Fruit fly (Drosophila melanogaster) whole organism, embryonic: Measurements from ENCODE around the gene CG10738.

Experiments
- ATbp ChIP-seq: fragments of 200-800 bp; sonication (Bioruptor generic); optimal IDR thresholded peaks from 2 replicates; lab custom pipeline; 2017; ENCODE audit warnings: missing biosample characterization, mild to moderate bottlenecking, missing genetic modification characterization, missing genetic modification reagents
- Atf6 ChIP-seq: fragments of 200-800 bp; sonication (Bioruptor generic); IDR thresholded peaks from 2 replicates; pipeline ENCODE4 v1.3.6; 2022; ENCODE audit warnings: missing biosample characterization, missing genetic modification characterization
- B-H1 ChIP-seq: fragments of 200-800 bp; sonication (Bioruptor generic); IDR thresholded peaks from 3 replicates; pipeline ENCODE4 v1.3.6; 2022; ENCODE audit warnings: missing biosample characterization, missing genetic modification characterization
- CG10209 ChIP-seq: fragments of 200-800 bp; sonication (Bioruptor generic); optimal IDR thresholded peaks from 3 replicates; lab custom pipeline; 2017; ENCODE audit warnings: missing biosample characterization, mild to moderate bottlenecking, missing genetic modification characterization, missing genetic modification reagents
- CG1024 ChIP-seq: fragments of 200-800 bp; sonication (Bioruptor generic); IDR thresholded peaks from 2 replicates; pipeline ENCODE4 v1.3.6; 2022; ENCODE audit warnings: missing biosample characterization, missing genetic modification characterization
- CG10431 ChIP-seq: fragments of 200-800 bp; sonication (Bioruptor generic); optimal IDR thresholded peaks from 3 replicates; lab custom pipeline; 2018; ENCODE audit warnings: missing biosample characterization, mild to moderate bottlenecking, missing genetic modification characterization
- CG11398 ChIP-seq: fragments of 200-800 bp; sonication (Bioruptor generic); optimal IDR thresholded peaks from 2 replicates; lab custom pipeline; 2016; ENCODE audit warnings: missing biosample characterization, missing genetic modification characterization
- CG12155 ChIP-seq: fragments of 200-800 bp; sonication (Bioruptor generic); optimal IDR thresholded peaks from 3 replicates; lab custom pipeline; 2016; ENCODE audit warnings: missing biosample characterization, missing genetic modification characterization
- CG12236 ChIP-seq: fragments of 200-800 bp; sonication (Bioruptor generic); optimal IDR thresholded peaks from 2 replicates; lab custom pipeline; 2016; ENCODE audit warnings: missing biosample characterization, missing genetic modification characterization
- CG12299 ChIP-seq: fragments of 200-800 bp; sonication (Bioruptor generic); optimal IDR thresholded peaks from 2 replicates; lab custom pipeline; 2018; ENCODE audit warnings: missing biosample characterization, mild to moderate bottlenecking, missing genetic modification characterization
- CG12744 ChIP-seq: fragments of 200-800 bp; sonication (Bioruptor generic); optimal IDR thresholded peaks from 2 replicates; lab custom pipeline; 2016; ENCODE audit warnings: missing biosample characterization, missing genetic modification characterization
- CG15601 ChIP-seq: fragments of 200-800 bp; sonication (Bioruptor generic); optimal IDR thresholded peaks from 3 replicates; lab custom pipeline; 2019; ENCODE audit warnings: missing biosample characterization, mild to moderate bottlenecking, missing genetic modification characterization, moderate library complexity
- CG15696 ChIP-seq: fragments of 200-800 bp; sonication (Bioruptor generic); optimal IDR thresholded peaks from 2 replicates; lab custom pipeline; 2019; ENCODE audit warnings: missing biosample characterization, mild to moderate bottlenecking, missing genetic modification characterization, moderate library complexity
- CG1602 ChIP-seq: fragments of 200-800 bp; sonication (Bioruptor generic); optimal IDR thresholded peaks from 3 replicates; lab custom pipeline; 2016; ENCODE audit warnings: missing biosample characterization, missing genetic modification characterization
- CG17186 ChIP-seq: fragments of 200-800 bp; sonication (Bioruptor generic); optimal IDR thresholded peaks from 3 replicates; lab custom pipeline; 2017; ENCODE audit warnings: missing biosample characterization, missing genetic modification reagents, missing genetic modification characterization
- CG2875 ChIP-seq: fragments of 200-800 bp; sonication (Bioruptor generic); optimal IDR thresholded peaks from 2 replicates; lab custom pipeline; 2017; ENCODE audit warnings: missing biosample characterization, mild to moderate bottlenecking, missing genetic modification characterization, missing genetic modification reagents
- CG31441 ChIP-seq: fragments of 200-800 bp; sonication (Bioruptor generic); IDR thresholded peaks from 2 replicates; pipeline ENCODE4 v1.3.6; 2022; ENCODE audit warnings: missing biosample characterization, missing genetic modification characterization
- CG34224 ChIP-seq: fragments of 200-800 bp; sonication (Bioruptor generic); IDR thresholded peaks from 3 replicates; pipeline ENCODE4 v1.3.6; 2022; ENCODE audit warnings: missing biosample characterization, missing genetic modification characterization; ENCODE audit not compliant: partially characterized antibody
- CG4282 ChIP-seq: fragments of 200-800 bp; sonication (Bioruptor generic); optimal IDR thresholded peaks from 2 replicates; lab custom pipeline; 2016; ENCODE audit warnings: missing biosample characterization, missing genetic modification characterization
- CG4328 ChIP-seq: fragments of 200-800 bp; sonication (Bioruptor generic); optimal IDR thresholded peaks from 3 replicates; lab custom pipeline; 2017; ENCODE audit warnings: missing biosample characterization, missing genetic modification reagents, missing genetic modification characterization
- CG7271 ChIP-seq: fragments of 200-800 bp; sonication (Bioruptor generic); optimal IDR thresholded peaks from 2 replicates; lab custom pipeline; 2018; ENCODE audit warnings: missing biosample characterization, mild to moderate bottlenecking, missing genetic modification characterization, moderate library complexity
- CG7928 ChIP-seq: fragments of 200-800 bp; sonication (Bioruptor generic); optimal IDR thresholded peaks from 2 replicates; lab custom pipeline; 2017; ENCODE audit warnings: missing biosample characterization, mild to moderate bottlenecking, missing genetic modification characterization
- D ChIP-seq, 2 experiments: fragments of 200-800 bp in 1 of 2; fragments of >200 bp in 1 of 2; sonication (Bioruptor generic) in 1 of 2; optimal IDR thresholded peaks; 2 replicates in 1 of 2; 3 replicates in 1 of 2; lab custom pipeline; 2017; ENCODE audit warnings: mild to moderate bottlenecking in 1 of 2, missing biosample characterization in 1 of 2, missing genetic modification characterization in 1 of 2, missing genetic modification reagents in 1 of 2
- Ets97D ChIP-seq: fragments of 200-800 bp; sonication (Bioruptor generic); optimal IDR thresholded peaks from 3 replicates; lab custom pipeline; 2016; ENCODE audit warnings: missing biosample characterization, missing genetic modification characterization
- Fer1 ChIP-seq: fragments of 200-800 bp; sonication (Bioruptor generic); optimal IDR thresholded peaks from 2 replicates; lab custom pipeline; 2017; ENCODE audit warnings: missing biosample characterization, mild to moderate bottlenecking, missing genetic modification characterization
- H15 ChIP-seq: fragments of 200-800 bp; sonication (Bioruptor generic); IDR thresholded peaks from 3 replicates; pipeline ENCODE4 v1.3.6; 2022; ENCODE audit warnings: missing biosample characterization, missing genetic modification characterization
- Hmr ChIP-seq: fragments of 200-800 bp; sonication (Bioruptor generic); optimal IDR thresholded peaks from 3 replicates; lab custom pipeline; 2017; ENCODE audit warnings: mild to moderate bottlenecking, missing biosample characterization, missing genetic modification reagents, missing genetic modification characterization
- MTF-1 ChIP-seq: fragments of 200-800 bp; sonication (Bioruptor generic); optimal IDR thresholded peaks from 2 replicates; lab custom pipeline; 2018; ENCODE audit warnings: missing biosample characterization, mild to moderate bottlenecking, missing genetic modification characterization, borderline replicate concordance
- Oli ChIP-seq: fragments of 200-800 bp; sonication (Bioruptor generic); optimal IDR thresholded peaks from 2 replicates; lab custom pipeline; 2018; ENCODE audit warnings: missing biosample characterization, mild to moderate bottlenecking, missing genetic modification characterization, moderate library complexity
- Opbp ChIP-seq: fragments of 200-800 bp; sonication (Bioruptor generic); IDR thresholded peaks from 3 replicates; pipeline ENCODE4 v1.3.6; 2022; ENCODE audit warnings: missing biosample characterization, missing genetic modification characterization; ENCODE audit not compliant: partially characterized antibody
- Rx ChIP-seq: fragments of 200-800 bp; sonication (Bioruptor generic); IDR thresholded peaks from 2 replicates; pipeline ENCODE4 v1.3.6; 2022; ENCODE audit warnings: missing biosample characterization, missing genetic modification characterization
- Spps ChIP-seq: fragments of 200-800 bp; sonication (Bioruptor generic); optimal IDR thresholded peaks from 2 replicates; lab custom pipeline; 2018; ENCODE audit warnings: missing biosample characterization, mild to moderate bottlenecking, missing genetic modification characterization
- TFAM ChIP-seq: fragments of 200-800 bp; sonication (Bioruptor generic); optimal IDR thresholded peaks from 2 replicates; lab custom pipeline; 2017; ENCODE audit warnings: missing biosample characterization, missing genetic modification characterization, inconsistent platforms
- abd-A ChIP-seq: fragments of 200-800 bp; sonication (Bioruptor generic); optimal IDR thresholded peaks from 3 replicates; lab custom pipeline; 2019; ENCODE audit warnings: missing biosample characterization, mild to moderate bottlenecking, missing genetic modification characterization, moderate library complexity
- bcd ChIP-seq: fragments of 200-800 bp; sonication (Bioruptor generic); optimal IDR thresholded peaks from 2 replicates; lab custom pipeline; 2017; ENCODE audit warnings: missing biosample characterization, mild to moderate bottlenecking, missing genetic modification characterization
- chinmo ChIP-seq: fragments of 200-800 bp; sonication (Bioruptor generic); IDR thresholded peaks from 4 replicates; pipeline ENCODE4 v1.3.6; 2022; ENCODE audit warnings: missing biosample characterization, missing genetic modification characterization; ENCODE audit not compliant: partially characterized antibody
- ci ChIP-seq: fragments of 200-800 bp; sonication (Bioruptor generic); IDR thresholded peaks from 3 replicates; pipeline ENCODE4 v1.3.6; 2022; ENCODE audit warnings: missing biosample characterization, missing genetic modification characterization
- da ChIP-seq: fragments of 200-800 bp; sonication (Bioruptor generic); optimal IDR thresholded peaks from 2 replicates; lab custom pipeline; 2016; ENCODE audit warnings: missing biosample characterization, missing genetic modification characterization
- fd3F ChIP-seq: fragments of 200-800 bp; sonication (Bioruptor generic); optimal IDR thresholded peaks from 2 replicates; lab custom pipeline; 2018; ENCODE audit warnings: missing biosample characterization, mild to moderate bottlenecking, missing genetic modification characterization, moderate library complexity
- grn ChIP-seq: fragments of 200-800 bp; sonication (Bioruptor generic); optimal IDR thresholded peaks from 3 replicates; lab custom pipeline; 2017; ENCODE audit warnings: missing biosample characterization, missing genetic modification characterization
- lmd ChIP-seq: fragments of 200-800 bp; sonication (Bioruptor generic); IDR thresholded peaks from 2 replicates; pipeline ENCODE4 v1.3.6; 2022; ENCODE audit warnings: missing biosample characterization, missing genetic modification characterization
- lola ChIP-seq, 3 experiments: fragments of >200 bp in 2 of 3; fragments of 200-800 bp in 1 of 3; sonication (Bioruptor generic) in 1 of 3; optimal IDR thresholded peaks; 2 replicates each; lab custom pipeline; 2017 to 2019; ENCODE audit warnings: missing biosample characterization in 3 of 3, missing genetic modification characterization in 3 of 3, mild to moderate bottlenecking in 1 of 3, moderate library complexity in 1 of 3
- nerfin-2 ChIP-seq: fragments of 200-800 bp; sonication (Bioruptor generic); IDR thresholded peaks from 2 replicates; pipeline ENCODE4 v1.3.6; 2022; ENCODE audit warnings: missing biosample characterization, missing genetic modification characterization; ENCODE audit not compliant: partially characterized antibody
- nmo ChIP-seq: fragments of 200-800 bp; sonication (Bioruptor generic); optimal IDR thresholded peaks from 2 replicates; lab custom pipeline; 2018; ENCODE audit warnings: missing biosample characterization, mild to moderate bottlenecking, missing genetic modification characterization, moderate library complexity
- otp ChIP-seq: fragments of 200-800 bp; sonication (Bioruptor generic); IDR thresholded peaks from 3 replicates; pipeline ENCODE4, ENCODE4 v1.3.6; 2022; ENCODE audit warnings: missing biosample characterization, missing genetic modification characterization
- salm ChIP-seq: fragments of 200-800 bp; sonication (Bioruptor generic); optimal IDR thresholded peaks from 2 replicates; lab custom pipeline; 2018; ENCODE audit warnings: missing biosample characterization, mild to moderate bottlenecking, missing genetic modification characterization
- ssp ChIP-seq: fragments of 200-800 bp; sonication (Bioruptor generic); IDR thresholded peaks from 2 replicates; pipeline ENCODE4 v1.3.6; 2022; ENCODE audit warnings: missing biosample characterization, missing genetic modification characterization
- vnd ChIP-seq: fragments of 200-800 bp; sonication (Bioruptor generic); IDR thresholded peaks from 3 replicates; pipeline ENCODE4 v1.3.6; 2022; ENCODE audit warnings: missing biosample characterization, missing genetic modification characterization; ENCODE audit not compliant: partially characterized antibody
- zen ChIP-seq: fragments of 200-800 bp; sonication (Bioruptor generic); optimal IDR thresholded peaks from 3 replicates; lab custom pipeline; 2018; ENCODE audit warnings: missing biosample characterization, mild to moderate bottlenecking, missing genetic modification characterization, moderate library complexity

The CG10738 gene

DNA sequence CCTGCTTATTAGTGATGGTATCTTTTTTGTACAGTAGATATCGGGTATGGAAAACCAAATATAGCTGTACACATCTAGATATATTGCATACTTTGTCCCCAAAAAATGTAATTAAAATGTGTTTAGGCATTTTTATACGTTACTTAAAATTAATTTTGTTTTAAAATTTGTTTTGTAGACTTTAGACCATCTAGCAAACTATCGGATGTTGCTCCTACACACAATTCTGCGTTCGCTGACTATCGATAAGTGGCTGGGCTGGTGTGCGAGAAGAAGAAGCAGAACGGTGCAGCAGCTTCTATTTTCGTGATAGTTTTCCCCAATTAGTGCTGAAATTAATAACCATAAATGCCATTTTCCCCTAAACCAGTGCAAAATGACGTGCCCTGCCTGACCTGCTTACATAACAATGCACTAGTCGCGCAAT lies 62.6 kb downstream of the CG10738 start, which contains the start of the genes Vps36 and Liprin-beta (continued):
- peak; percentile 95 for TF ChIP-seq nmo (GFP tag; lab: Kevin White, UChicago)
- peak; percentile 97 for TF ChIP-seq vnd (GFP tag; lab: Robert Waterston, UW)
- TF ChIP-seq D (optimal IDR thresholded peaks at IDR 0.05; lab: Kevin White, UChicago), result no peak
- no peak for TF ChIP-seq D (GFP tag; optimal IDR thresholded peaks at IDR 0.05; lab: Kevin White, UChicago)
- no peak for TF ChIP-seq Spps (tag; lab: Kevin White, UChicago)
- peak; percentile 79 for TF ChIP-seq CG10209
- peak; percentile 28 for TF ChIP-seq CG2875
- TF ChIP-seq Rx (GFP tag; lab: Robert Waterston, UW), result peak; percentile 60
- TF ChIP-seq da (GFP tag; lab: Kevin White, UChicago), result peak; percentile 80
- TF ChIP-seq CG7928 (GFP tag; lab: Kevin White, UChicago), result peak; percentile 53
- TF ChIP-seq lola (GFP tag; optimal IDR thresholded peaks at IDR 0.05; lab: Kevin White, UChicago), result peak in 1 of 3 experiments; percentile 85
- peak; percentile 28 for TF ChIP-seq CG12299
- peak; percentile 68; the same call in 2 of the 3 replicates for TF ChIP-seq H15 (GFP tag; lab: Robert Waterston, UW)
- TF ChIP-seq nerfin-2 (GFP tag; lab: Robert Waterston, UW), result peak; percentile 89
- TF ChIP-seq CG15696, result peak; percentile 87
- TF ChIP-seq Atf6 (GFP tag; lab: Robert Waterston, UW), result peak; percentile 81
- peak; percentile 73 for TF ChIP-seq Oli (tag; lab: Kevin White, UChicago)
- TF ChIP-seq CG4282 (GFP tag; lab: Kevin White, UChicago), result peak; percentile 53
- TF ChIP-seq zen (tag; lab: Kevin White, UChicago), result peak; percentile 82
- peak; percentile 4 for TF ChIP-seq TFAM (GFP tag; lab: Kevin White, UChicago)
- no peak for TF ChIP-seq grn (GFP tag; lab: Kevin White, UChicago)
- TF ChIP-seq abd-A (tag; lab: Kevin White, UChicago), result no peak
- TF ChIP-seq CG12744 (GFP tag; lab: Kevin White, UChicago), result peak; percentile 89
- TF ChIP-seq CG34224 (GFP tag; lab: Robert Waterston, UW), result peak; percentile 88
- TF ChIP-seq CG7271, result peak; percentile 58
- TF ChIP-seq CG1602 (GFP tag; lab: Kevin White, UChicago), result peak; percentile 93
- TF ChIP-seq ATbp (GFP tag; lab: Kevin White, UChicago), result no peak
- TF ChIP-seq ssp, result peak; percentile 85
- TF ChIP-seq CG15601 (tag; lab: Kevin White, UChicago), result no peak
- TF ChIP-seq CG12155 (GFP tag; lab: Kevin White, UChicago), result peak; percentile 89
- peak; percentile 76 for TF ChIP-seq CG1024 (GFP tag; lab: Robert Waterston, UW)
- TF ChIP-seq chinmo (GFP tag; lab: Robert Waterston, UW), result peak; percentile 86; the same call in 1 of the 4 replicates
- peak; percentile 76 for TF ChIP-seq CG12236 (GFP tag; lab: Kevin White, UChicago)
- peak; percentile 88 for TF ChIP-seq bcd (GFP tag; lab: Kevin White, UChicago)
- TF ChIP-seq B-H1 (GFP tag; lab: Robert Waterston, UW), result peak; percentile 76
- no peak for TF ChIP-seq CG10431 (GFP tag; lab: Kevin White, UChicago)
- TF ChIP-seq Hmr, result no peak
- TF ChIP-seq CG11398 (GFP tag; lab: Kevin White, UChicago), result peak; percentile 83
- no peak for TF ChIP-seq Fer1 (GFP tag; lab: Kevin White, UChicago)
- peak; percentile 94 for TF ChIP-seq lmd
- peak; percentile 60; the same call in 1 of the 3 replicates for TF ChIP-seq otp
- TF ChIP-seq MTF-1 (GFP tag; lab: Kevin White, UChicago), result no peak
- TF ChIP-seq Ets97D (GFP tag; lab: Kevin White, UChicago), result peak; percentile 87
- TF ChIP-seq salm, result peak; percentile 42
- peak; percentile 90; the same call in 2 of the 3 replicates for TF ChIP-seq Opbp (GFP tag; lab: Robert Waterston, UW)
- peak; percentile 91 for TF ChIP-seq CG17186 (GFP tag; lab: Kevin White, UChicago)
- TF ChIP-seq ci (GFP tag; lab: Robert Waterston, UW), result peak; percentile 83
- no peak for TF ChIP-seq CG4328 (GFP tag; lab: Kevin White, UChicago)
- peak; percentile 80 for TF ChIP-seq fd3F (GFP tag; lab: Kevin White, UChicago)
- TF ChIP-seq CG31441 (GFP tag; lab: Robert Waterston, UW), result no peak
